Fruit fly (Drosophila melanogaster) whole organism, embryonic: Measurements from ENCODE around the gene Uro.
A peak's percentile ranks its signal among the peaks of the same experiment; 100 is the strongest.

ENCODE experiments used
- Awh ChIP-seq: fragments of 200-800 bp; sonication (Bioruptor generic); IDR thresholded peaks from 2 replicates; pipeline ENCODE4, ENCODE4 v1.3.6; 2022; ENCODE audit warnings: missing biosample characterization, missing genetic modification characterization
- CG10462 ChIP-seq: fragments of 200-800 bp; sonication (Bioruptor generic); optimal IDR thresholded peaks from 2 replicates; lab custom pipeline; 2016; ENCODE audit warnings: missing biosample characterization, missing genetic modification characterization
- CG11723 ChIP-seq: fragments of 200-800 bp; sonication (Bioruptor generic); optimal IDR thresholded peaks from 2 replicates; lab custom pipeline; 2017; ENCODE audit warnings: missing biosample characterization, mild to moderate bottlenecking, missing genetic modification characterization
- CG12155 ChIP-seq: fragments of 200-800 bp; sonication (Bioruptor generic); optimal IDR thresholded peaks from 3 replicates; lab custom pipeline; 2016; ENCODE audit warnings: missing biosample characterization, missing genetic modification characterization
- CG13775 ChIP-seq: fragments of 200-800 bp; sonication (Bioruptor generic); optimal IDR thresholded peaks from 3 replicates; lab custom pipeline; 2017; ENCODE audit warnings: missing biosample characterization, mild to moderate bottlenecking, missing genetic modification characterization
- CG18476 ChIP-seq: fragments of 200-800 bp; sonication (Bioruptor generic); optimal IDR thresholded peaks from 2 replicates; lab custom pipeline; 2016; ENCODE audit warnings: missing biosample characterization, mild to moderate bottlenecking, missing genetic modification characterization
- CG2116 ChIP-seq: fragments of 200-800 bp; sonication (Bioruptor generic); optimal IDR thresholded peaks from 3 replicates; lab custom pipeline; 2018; ENCODE audit warnings: missing biosample characterization, mild to moderate bottlenecking, missing genetic modification characterization
- CG2712 ChIP-seq: fragments of 200-800 bp; optimal IDR thresholded peaks from 3 replicates; lab custom pipeline; 2019; ENCODE audit warnings: missing biosample characterization, mild to moderate bottlenecking, missing genetic modification characterization, moderate library complexity
- CG3065 ChIP-seq: fragments of 200-800 bp; sonication (Bioruptor generic); optimal IDR thresholded peaks from 2 replicates; lab custom pipeline; 2016; ENCODE audit warnings: missing biosample characterization, missing genetic modification characterization
- CG34422 ChIP-seq: fragments of 200-800 bp; sonication (Bioruptor generic); IDR thresholded peaks from 3 replicates; pipeline ENCODE4 v1.3.6; 2022; ENCODE audit warnings: missing biosample characterization, missing genetic modification characterization
- CG4404 ChIP-seq: fragments of 200-800 bp; sonication (Bioruptor generic); IDR thresholded peaks from 2 replicates; pipeline ENCODE4 v1.3.6; 2022; ENCODE audit warnings: missing biosample characterization, missing genetic modification characterization
- CG5180 ChIP-seq: fragments of 200-800 bp; sonication (Bioruptor generic); optimal IDR thresholded peaks from 3 replicates; lab custom pipeline; 2017; ENCODE audit warnings: missing biosample characterization, missing genetic modification characterization, mild to moderate bottlenecking, moderate library complexity, missing genetic modification reagents
- CG7839 ChIP-seq: fragments of 200-800 bp; sonication (Bioruptor generic); optimal IDR thresholded peaks from 3 replicates; lab custom pipeline; 2018; ENCODE audit warnings: missing biosample characterization, mild to moderate bottlenecking, missing genetic modification characterization, moderate library complexity
- CG7928 ChIP-seq: fragments of 200-800 bp; sonication (Bioruptor generic); optimal IDR thresholded peaks from 2 replicates; lab custom pipeline; 2017; ENCODE audit warnings: missing biosample characterization, mild to moderate bottlenecking, missing genetic modification characterization
- CG8089 ChIP-seq: fragments of 200-800 bp; sonication (Bioruptor generic); optimal IDR thresholded peaks from 3 replicates; lab custom pipeline; 2016; ENCODE audit warnings: missing biosample characterization, missing genetic modification characterization
- CG9215 ChIP-seq: fragments of 200-800 bp; sonication (Bioruptor generic); IDR thresholded peaks from 2 replicates; pipeline ENCODE4 v1.3.6; 2022; ENCODE audit warnings: missing biosample characterization, missing genetic modification characterization
- CG9797 ChIP-seq: fragments of 200-800 bp; sonication (Bioruptor generic); optimal IDR thresholded peaks from 3 replicates; lab custom pipeline; 2018; ENCODE audit warnings: missing biosample characterization, mild to moderate bottlenecking, missing genetic modification characterization
- CoRest ChIP-seq: fragments of 200-800 bp; sonication (Bioruptor generic); optimal IDR thresholded peaks from 3 replicates; lab custom pipeline; 2018; ENCODE audit warnings: missing biosample characterization, mild to moderate bottlenecking, missing genetic modification characterization, moderate library complexity
- CrebB ChIP-seq: fragments of 200-800 bp; sonication (Bioruptor generic); optimal IDR thresholded peaks from 3 replicates; lab custom pipeline; 2018; ENCODE audit warnings: missing biosample characterization, mild to moderate bottlenecking, missing genetic modification characterization
- D ChIP-seq, 2 experiments: fragments of 200-800 bp in 1 of 2; fragments of >200 bp in 1 of 2; sonication (Bioruptor generic) in 1 of 2; optimal IDR thresholded peaks; 2 replicates in 1 of 2; 3 replicates in 1 of 2; lab custom pipeline; 2017; ENCODE audit warnings: mild to moderate bottlenecking in 1 of 2, missing biosample characterization in 1 of 2, missing genetic modification characterization in 1 of 2, missing genetic modification reagents in 1 of 2
- Dek ChIP-seq: fragments of 200-800 bp; sonication (Bioruptor generic); optimal IDR thresholded peaks from 3 replicates; lab custom pipeline; 2019; ENCODE audit warnings: missing biosample characterization, mild to moderate bottlenecking, missing genetic modification characterization, moderate library complexity
- Dp ChIP-seq: fragments of 200-800 bp; sonication (Bioruptor generic); optimal IDR thresholded peaks from 2 replicates; lab custom pipeline; 2018; ENCODE audit warnings: missing biosample characterization, mild to moderate bottlenecking, missing genetic modification characterization, moderate library complexity
- HLHmδ ChIP-seq: fragments of 200-800 bp; sonication (Bioruptor generic); optimal IDR thresholded peaks from 2 replicates; lab custom pipeline; 2018; ENCODE audit warnings: missing biosample characterization, mild to moderate bottlenecking, missing genetic modification characterization, moderate library complexity
- HmgZ ChIP-seq: fragments of 200-800 bp; sonication (Bioruptor generic); optimal IDR thresholded peaks from 2 replicates; lab custom pipeline; 2018; ENCODE audit warnings: missing biosample characterization, mild to moderate bottlenecking, missing genetic modification characterization
- Kr ChIP-seq: fragments of 200-800 bp; sonication (Bioruptor generic); optimal IDR thresholded peaks from 2 replicates; lab custom pipeline; 2017; ENCODE audit warnings: missing biosample characterization, mild to moderate bottlenecking, missing genetic modification characterization
- Mrtf ChIP-seq: fragments of 200-800 bp; sonication (Bioruptor generic); IDR thresholded peaks from 3 replicates; pipeline ENCODE4 v1.3.6; 2022; ENCODE audit warnings: missing biosample characterization, missing genetic modification characterization
- Nf-YC ChIP-seq: fragments of 200-800 bp; optimal IDR thresholded peaks from 3 replicates; lab custom pipeline; 2019; ENCODE audit warnings: missing biosample characterization, mild to moderate bottlenecking, missing genetic modification characterization, moderate library complexity
- Six4 ChIP-seq: fragments of 200-800 bp; sonication (Bioruptor generic); optimal IDR thresholded peaks from 2 replicates; lab custom pipeline; 2016; ENCODE audit warnings: missing biosample characterization, missing genetic modification characterization
- Sry-β ChIP-seq: fragments of 200-800 bp; sonication (Bioruptor generic); optimal IDR thresholded peaks from 2 replicates; lab custom pipeline; 2018; ENCODE audit warnings: missing biosample characterization, mild to moderate bottlenecking, missing genetic modification characterization, moderate library complexity
- Sry-δ ChIP-seq: fragments of 200-800 bp; sonication (Bioruptor generic); optimal IDR thresholded peaks from 2 replicates; lab custom pipeline; 2016; ENCODE audit warnings: missing biosample characterization, missing genetic modification characterization
- bsh ChIP-seq, 2 experiments: fragments of 200-800 bp; sonication (Bioruptor generic); optimal IDR thresholded peaks; 2 replicates each; lab custom pipeline; 2017 to 2018; ENCODE audit warnings: mild to moderate bottlenecking in 2 of 2, missing biosample characterization in 2 of 2, missing genetic modification characterization in 2 of 2, moderate library complexity in 1 of 2
- cad ChIP-seq: fragments of >200 bp; optimal IDR thresholded peaks from 2 replicates; lab custom pipeline; 2017; ENCODE audit warnings: missing biosample characterization, missing genetic modification characterization
- crp ChIP-seq, 2 experiments: fragments of 200-800 bp; sonication (Bioruptor generic); optimal IDR thresholded peaks; 2 replicates in 1 of 2; 3 replicates in 1 of 2; lab custom pipeline; 2017; ENCODE audit warnings: missing biosample characterization in 2 of 2, missing genetic modification characterization in 2 of 2, mild to moderate bottlenecking in 1 of 2, moderate library complexity in 1 of 2
- dmrt99B ChIP-seq: fragments of 200-800 bp; sonication (Bioruptor generic); optimal IDR thresholded peaks from 2 replicates; lab custom pipeline; 2018; ENCODE audit warnings: missing biosample characterization, mild to moderate bottlenecking, missing genetic modification characterization, moderate library complexity
- eve ChIP-seq, 2 experiments: fragments of >200 bp; optimal IDR thresholded peaks; 2 replicates each; lab custom pipeline; 2017; ENCODE audit warnings: missing biosample characterization in 2 of 2, missing genetic modification characterization in 2 of 2
- fru ChIP-seq: fragments of >200 bp; optimal IDR thresholded peaks from 2 replicates; lab custom pipeline; 2017
- gfzf ChIP-seq: fragments of 200-800 bp; sonication (Bioruptor generic); optimal IDR thresholded peaks from 2 replicates; lab custom pipeline; 2016; ENCODE audit warnings: missing biosample characterization, mild to moderate bottlenecking, missing genetic modification characterization, moderate library complexity
- gro ChIP-seq: fragments of 200-800 bp; sonication (Bioruptor generic); optimal IDR thresholded peaks from 2 replicates; lab custom pipeline; 2016; ENCODE audit warnings: missing biosample characterization, missing genetic modification characterization
- gsb ChIP-seq: fragments of 200-800 bp; sonication (Bioruptor generic); IDR thresholded peaks from 2 replicates; pipeline ENCODE4 v1.3.6; 2022; ENCODE audit warnings: missing biosample characterization, missing genetic modification characterization
- kni ChIP-seq: fragments of 200-800 bp; sonication (Bioruptor generic); optimal IDR thresholded peaks from 3 replicates; lab custom pipeline; 2017; ENCODE audit warnings: mild to moderate bottlenecking, missing biosample characterization, missing genetic modification reagents, missing genetic modification characterization
- knrl ChIP-seq: fragments of 200-800 bp; sonication (Bioruptor generic); IDR thresholded peaks from 3 replicates; pipeline ENCODE4 v1.3.6; 2022; ENCODE audit warnings: missing biosample characterization, missing genetic modification characterization; ENCODE audit not compliant: partially characterized antibody
- luna ChIP-seq: fragments of 200-800 bp; sonication (Bioruptor generic); optimal IDR thresholded peaks from 2 replicates; lab custom pipeline; 2016; ENCODE audit warnings: missing biosample characterization, missing genetic modification characterization
- nom ChIP-seq: fragments of 200-800 bp; sonication (Bioruptor generic); optimal IDR thresholded peaks from 2 replicates; lab custom pipeline; 2017; ENCODE audit warnings: missing biosample characterization, missing genetic modification characterization, mild to moderate bottlenecking, moderate library complexity, missing genetic modification reagents
- psq ChIP-seq: fragments of 200-800 bp; sonication (Bioruptor generic); optimal IDR thresholded peaks from 2 replicates; lab custom pipeline; 2017; ENCODE audit warnings: missing biosample characterization, missing genetic modification characterization
- repo ChIP-seq: fragments of 200-800 bp; sonication (Bioruptor generic); optimal IDR thresholded peaks from 2 replicates; lab custom pipeline; 2016; ENCODE audit warnings: missing biosample characterization, missing genetic modification characterization
- row ChIP-seq: fragments of 200-800 bp; sonication (Bioruptor generic); IDR thresholded peaks from 3 replicates; pipeline ENCODE4 v1.3.6; 2022; ENCODE audit warnings: missing biosample characterization, missing genetic modification characterization
- shn ChIP-seq: fragments of 200-800 bp; sonication (Bioruptor generic); optimal IDR thresholded peaks from 3 replicates; lab custom pipeline; 2016; ENCODE audit warnings: missing biosample characterization, missing genetic modification characterization
- tgo ChIP-seq: fragments of 200-800 bp; sonication (Bioruptor generic); IDR thresholded peaks from 3 replicates; pipeline ENCODE4 v1.3.6; 2022; ENCODE audit warnings: missing biosample characterization, missing genetic modification characterization
- tx ChIP-seq: fragments of 200-800 bp; sonication (Bioruptor generic); optimal IDR thresholded peaks from 2 replicates; lab custom pipeline; 2016; ENCODE audit warnings: missing biosample characterization, missing genetic modification characterization

Gene Uro

DNA sequence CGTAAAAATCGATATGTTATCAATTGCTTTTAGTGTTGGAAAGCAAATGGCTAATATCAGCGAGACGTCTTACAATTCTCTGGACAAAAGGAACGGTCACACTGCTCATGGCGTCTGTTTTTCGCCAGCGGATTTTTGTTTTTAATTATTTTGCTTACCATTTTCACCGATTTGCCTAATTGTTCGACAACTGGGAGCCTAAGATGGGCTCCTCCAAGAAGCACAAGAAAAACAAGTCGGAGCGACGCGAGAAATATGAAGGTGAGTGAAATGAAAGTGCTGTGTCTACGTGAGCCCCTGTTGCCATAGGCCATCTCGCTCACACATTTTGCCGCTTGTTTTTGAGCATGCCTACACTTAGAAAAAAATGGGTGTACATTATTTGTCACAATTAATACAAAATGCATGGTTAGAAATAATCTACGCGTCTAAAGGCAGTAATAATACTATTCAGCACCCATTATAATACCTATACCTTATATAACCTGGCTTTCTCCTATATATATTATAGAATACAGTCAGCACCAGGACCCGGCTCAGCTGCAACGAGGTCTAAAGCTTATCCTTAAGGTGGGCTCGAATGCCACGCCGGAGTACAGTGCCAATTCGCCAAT lies 3.0 kb downstream of the Uro start, which contains the start of gene Brd7-9 (continued):
- TF ChIP-seq Dp (GFP tag; lab: Kevin White, UChicago), result peak; percentile 70
- peak; percentile 76 for TF ChIP-seq CG2712 (tag; lab: Kevin White, UChicago)
- TF ChIP-seq psq (GFP tag; lab: Kevin White, UChicago), result no peak
- no peak for TF ChIP-seq fru
- 0 out of 2 replicates have a peak, but pooled peaks have one; percentile 25 for TF ChIP-seq gsb
- no peak for TF ChIP-seq crp (GFP tag; optimal IDR thresholded peaks at IDR 0.05; lab: Kevin White, UChicago)
- TF ChIP-seq row, result peak; percentile 65
- TF ChIP-seq CG7839 (tag; lab: Kevin White, UChicago), result peak; percentile 78
- TF ChIP-seq tgo (GFP tag; lab: Robert Waterston, UW), result peak; percentile 67
- peak; percentile 15 for TF ChIP-seq repo (GFP tag; lab: Kevin White, UChicago)
- TF ChIP-seq CG4404 (GFP tag; lab: Robert Waterston, UW), result peak; percentile 22; the same call in 1 of the 2 replicates
- TF ChIP-seq CG5180 (GFP tag; lab: Kevin White, UChicago), result peak; percentile 41
- peak; percentile 38 for TF ChIP-seq Sry-δ
- TF ChIP-seq gfzf (GFP tag; lab: Kevin White, UChicago), result peak; percentile 71
- peak; percentile 98 for TF ChIP-seq CG12155
- TF ChIP-seq gro (GFP tag; lab: Kevin White, UChicago), result peak; percentile 70
- peak; percentile 37 for TF ChIP-seq Dek (tag; lab: Kevin White, UChicago)
- TF ChIP-seq Nf-YC, result peak; percentile 16
- peak; percentile 48 for TF ChIP-seq Six4 (GFP tag; lab: Kevin White, UChicago)
- TF ChIP-seq kni (GFP tag; lab: Kevin White, UChicago), result no peak
- no peak for TF ChIP-seq D (optimal IDR thresholded peaks at IDR 0.05; lab: Kevin White, UChicago)
- peak; percentile 61 for TF ChIP-seq D (GFP tag; optimal IDR thresholded peaks at IDR 0.05; lab: Kevin White, UChicago)
- peak; percentile 57 for TF ChIP-seq CG18476 (GFP tag; lab: Kevin White, UChicago)
- no peak for TF ChIP-seq nom (GFP tag; lab: Kevin White, UChicago)
- TF ChIP-seq CrebB (tag; lab: Kevin White, UChicago), result peak; percentile 12
- peak; percentile 79 for TF ChIP-seq dmrt99B (tag; lab: Kevin White, UChicago)
- TF ChIP-seq Mrtf, result peak; percentile 35; the same call in 1 of the 3 replicates
- TF ChIP-seq knrl (GFP tag; lab: Robert Waterston, UW), result peak; percentile 18; the same call in 1 of the 3 replicates
- no peak for TF ChIP-seq CG3065 (GFP tag; lab: Kevin White, UChicago)
- peak; percentile 82 for TF ChIP-seq Awh (GFP tag; lab: Robert Waterston, UW)
- TF ChIP-seq CG8089 (GFP tag; lab: Kevin White, UChicago), result no peak
- TF ChIP-seq cad (GFP tag; lab: Kevin White, UChicago), result no peak
- no peak for TF ChIP-seq tx (GFP tag; lab: Kevin White, UChicago)
- peak; percentile 11 for TF ChIP-seq shn (GFP tag; lab: Kevin White, UChicago)
- peak; percentile 73 for TF ChIP-seq CG9797 (GFP tag; lab: Kevin White, UChicago)
- TF ChIP-seq CG11723 (GFP tag; lab: Kevin White, UChicago), result peak; percentile 63
- TF ChIP-seq eve (GFP tag; optimal IDR thresholded peaks at IDR 0.05; lab: Kevin White, UChicago), result no peak
- peak; percentile 95 for TF ChIP-seq CG34422
- peak; percentile 46 for TF ChIP-seq CG2116
- peak; percentile 10 for TF ChIP-seq Sry-β (GFP tag; lab: Kevin White, UChicago)
- peak; percentile 70 for TF ChIP-seq CG13775 (GFP tag; lab: Kevin White, UChicago)
- peak; percentile 74 for TF ChIP-seq HmgZ
- TF ChIP-seq luna (GFP tag; lab: Kevin White, UChicago), result peak; percentile 7
- peak in 1 of 2 experiments; percentile 76 for TF ChIP-seq bsh (GFP tag; optimal IDR thresholded peaks at IDR 0.05; lab: Kevin White, UChicago)
- peak; percentile 27 for TF ChIP-seq CG10462
- no peak for TF ChIP-seq Kr (GFP tag; lab: Kevin White, UChicago)
- TF ChIP-seq CG7928, result peak; percentile 51
- peak; percentile 39 for TF ChIP-seq CoRest (tag; lab: Kevin White, UChicago)
- TF ChIP-seq CG9215 (GFP tag; lab: Robert Waterston, UW), result 0 out of 2 replicates have a peak, but pooled peaks have one; percentile 22
- TF ChIP-seq HLHmδ (GFP tag; lab: Kevin White, UChicago), result no peak
